Worm (Caenorhabditis elegans) whole organism, mixed stage, embryonic: Measurements from ENCODE around the gene daf-41.

Experiments
- nhr-12 ChIP-seq: fragments of 150-350 bp; optimal IDR thresholded peaks from 2 replicates; lab custom pipeline; 2014; ENCODE audit warnings: missing biosample characterization, missing genetic modification characterization
- ztf-11 ChIP-seq: fragments of 150-350 bp; optimal IDR thresholded peaks from 2 replicates; lab custom pipeline; 2014; ENCODE audit warnings: missing biosample characterization, missing genetic modification characterization

ce11 chrIII:5291281-5291680, 16.7 kb upstream of the daf-41 start:
- TF ChIP-seq nhr-12 (tag; lab: Kevin White, UChicago) (no peak), ztf-11 (tag; lab: Kevin White, UChicago) (no peak)
